Fruit fly (Drosophila melanogaster): ENCODE data around the gene frc.

The frc gene

DNA sequence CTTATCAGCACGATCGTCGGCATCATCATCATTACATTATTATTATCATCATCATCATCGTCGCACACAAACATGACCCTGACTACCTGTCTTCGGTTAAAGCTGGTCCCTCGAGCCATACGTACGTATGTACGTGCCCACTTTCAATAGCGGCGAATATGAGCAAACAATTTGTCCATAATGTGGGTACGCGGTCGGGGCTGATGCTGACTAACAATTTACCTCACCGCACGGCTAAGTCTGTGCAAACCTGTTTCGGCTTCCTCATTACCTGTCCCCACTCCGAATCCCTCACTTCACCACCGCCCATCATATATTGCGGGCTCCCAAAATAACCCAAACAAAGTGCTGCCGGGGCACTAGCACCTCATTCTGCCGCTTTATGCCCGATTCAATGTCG is 2.6 kb downstream of the frc start:
- no peak for TF ChIP-seq kay (GFP tag; ENCODE audit: borderline replicate concordance)

DNA sequence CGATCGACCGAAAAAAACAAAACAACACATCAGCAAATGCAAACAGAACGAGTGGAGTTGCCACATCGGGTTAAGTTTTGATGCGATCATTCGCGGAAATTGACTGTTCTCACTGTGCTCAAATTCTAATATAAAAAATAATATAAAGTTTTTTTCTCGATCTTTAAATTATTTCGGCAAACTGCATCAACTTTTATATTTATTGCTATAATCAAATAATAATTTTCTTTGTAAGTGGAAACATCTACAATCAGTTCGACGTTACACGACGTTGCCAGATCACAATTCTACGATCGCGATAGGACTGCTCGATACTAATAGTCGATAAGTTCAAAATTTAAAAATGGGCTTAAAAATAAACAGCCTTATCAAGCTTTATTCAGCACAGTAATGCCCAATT is 4.2 kb downstream of the frc start, which contains the start of gene Gorab:
TSS of gene Gorab (minus strand) at position 58 of the 400 bp plus-strand sequence.
- TF ChIP-seq tj (GFP tag; optimal IDR thresholded peaks at IDR 0.05): peak; percentile 61
- peak; percentile 55 for TF ChIP-seq Hr96 (GFP tag; optimal IDR thresholded peaks at IDR 0.05)
- peak; percentile 43 for TF ChIP-seq ovo (GFP tag; optimal IDR thresholded peaks at IDR 0.05)
- TF ChIP-seq Crg-1 (GFP tag; optimal IDR thresholded peaks at IDR 0.05): peak; percentile 67
- no peak for TF ChIP-seq kay (GFP tag; ENCODE audit: borderline replicate concordance)
- no peak for TF ChIP-seq cnc (optimal IDR thresholded peaks at IDR 0.05)
- TF ChIP-seq CG12768 (GFP tag; optimal IDR thresholded peaks at IDR 0.05): peak; percentile 4
- TF ChIP-seq bab1 (GFP tag; optimal IDR thresholded peaks at IDR 0.05): peak; percentile 88
- TF ChIP-seq CG7101 (tag; optimal IDR thresholded peaks at IDR 0.05): peak; percentile 79
- TF ChIP-seq CG14711 (tag; optimal IDR thresholded peaks at IDR 0.05): peak; percentile 82
- TF ChIP-seq pad (GFP tag; optimal IDR thresholded peaks at IDR 0.05): peak; percentile 54
- no peak for TF ChIP-seq CG5204 (GFP tag; optimal IDR thresholded peaks at IDR 0.05)
- peak; percentile 76 for TF ChIP-seq toe (GFP tag; optimal IDR thresholded peaks at IDR 0.05)
- no peak for TF ChIP-seq cic (GFP tag; optimal IDR thresholded peaks at IDR 0.05)
- TF ChIP-seq Clk (GFP tag; optimal IDR thresholded peaks at IDR 0.05): peak; percentile 58
- TF ChIP-seq Mnt (GFP tag; optimal IDR thresholded peaks at IDR 0.05): peak; percentile 63
- TF ChIP-seq CG7045 (GFP tag; optimal IDR thresholded peaks at IDR 0.05): peak; percentile 73
- TF ChIP-seq CG1620 (GFP tag; optimal IDR thresholded peaks at IDR 0.05): peak; percentile 87
- TF ChIP-seq CG11617 (GFP tag; optimal IDR thresholded peaks at IDR 0.05): peak; percentile 74
- peak; percentile 59 for TF ChIP-seq CG33017 (tag; optimal IDR thresholded peaks at IDR 0.05)

DNA sequence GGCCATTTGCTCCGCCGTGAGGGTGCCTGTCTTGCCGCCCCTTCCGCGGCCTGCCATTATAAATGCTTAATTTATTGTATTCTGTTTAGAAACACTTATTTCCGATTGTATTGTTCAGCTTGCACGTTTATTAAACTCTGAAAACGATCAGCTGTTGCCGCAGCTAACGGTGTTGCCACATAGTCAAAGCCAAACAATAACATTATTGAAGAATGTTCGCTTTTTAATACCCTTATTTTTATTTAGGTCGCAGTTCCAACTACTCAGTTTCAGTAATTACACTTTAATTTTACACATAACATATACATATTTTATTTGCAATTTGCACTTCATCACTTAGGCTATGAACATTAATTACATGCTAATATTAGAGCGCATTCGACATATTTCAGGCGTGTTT is 6.0 kb downstream of the frc start, which contains the start of gene Polr3G:
TSS of gene Polr3G (minus strand) at position 118 of the 400 bp plus-strand sequence.
- TF ChIP-seq CG12768 (GFP tag; optimal IDR thresholded peaks at IDR 0.05) (no peak), toe (GFP tag; optimal IDR thresholded peaks at IDR 0.05) (no peak), tj (GFP tag; optimal IDR thresholded peaks at IDR 0.05) (no peak), CG33017 (tag; optimal IDR thresholded peaks at IDR 0.05) (no peak), ovo (GFP tag; optimal IDR thresholded peaks at IDR 0.05) (no peak), CG11617 (GFP tag; optimal IDR thresholded peaks at IDR 0.05) (peak; percentile 18), Crg-1 (GFP tag; optimal IDR thresholded peaks at IDR 0.05) (no peak), pad (GFP tag; optimal IDR thresholded peaks at IDR 0.05) (no peak), Hr96 (GFP tag; optimal IDR thresholded peaks at IDR 0.05) (no peak), CG5204 (GFP tag; optimal IDR thresholded peaks at IDR 0.05) (no peak), CG7045 (GFP tag; optimal IDR thresholded peaks at IDR 0.05) (no peak), bab1 (GFP tag; optimal IDR thresholded peaks at IDR 0.05) (peak; percentile 21), cnc (optimal IDR thresholded peaks at IDR 0.05) (no peak), Clk (GFP tag; optimal IDR thresholded peaks at IDR 0.05) (no peak), CG7101 (tag; optimal IDR thresholded peaks at IDR 0.05) (peak; percentile 10), kay (GFP tag; ENCODE audit: borderline replicate concordance) (no peak), CG14711 (tag; optimal IDR thresholded peaks at IDR 0.05) (no peak), CG1620 (GFP tag; optimal IDR thresholded peaks at IDR 0.05) (no peak), cic (GFP tag; optimal IDR thresholded peaks at IDR 0.05) (no peak), Mnt (GFP tag; optimal IDR thresholded peaks at IDR 0.05) (peak; percentile 4)

DNA sequence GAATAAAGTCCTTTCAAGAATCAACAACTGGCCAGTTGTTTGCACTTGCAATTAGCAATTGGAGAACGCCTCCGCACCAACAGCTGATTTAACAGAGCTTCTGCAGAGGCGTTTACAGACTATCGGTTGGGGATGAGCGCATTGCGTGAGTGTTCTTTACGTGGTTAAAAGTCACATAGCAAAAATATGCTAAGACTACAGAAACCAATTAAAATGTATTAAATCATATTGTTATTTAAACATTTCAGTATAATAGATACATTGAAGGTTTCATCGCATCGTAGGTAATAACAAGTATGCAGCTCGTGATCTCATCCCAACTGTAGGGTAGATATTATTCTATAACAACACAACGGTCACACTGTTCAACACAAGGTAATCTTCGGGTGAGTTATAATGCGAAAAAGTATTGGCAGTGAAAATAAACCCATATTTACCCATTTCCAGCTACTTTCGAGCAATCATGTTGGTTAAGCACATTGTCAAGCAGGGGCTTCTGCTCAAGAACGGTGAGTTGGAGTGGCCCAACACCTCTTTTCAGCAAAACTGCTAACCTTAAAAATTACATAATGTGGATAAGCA is 7.8 kb downstream of the frc start, which contains the start of the genes Sec3 and COX7B:
TSS of gene Sec3 (minus strand) at position 86 of the 582 bp plus-strand sequence.
TSS of gene COX7B (plus strand) at position 346 of the 582 bp plus-strand sequence.
- TF ChIP-seq cnc (optimal IDR thresholded peaks at IDR 0.05): no peak
- TF ChIP-seq toe (GFP tag; optimal IDR thresholded peaks at IDR 0.05): peak; percentile 83
- peak; percentile 80 for TF ChIP-seq CG1620 (GFP tag; optimal IDR thresholded peaks at IDR 0.05)
- TF ChIP-seq kay (GFP tag; ENCODE audit: borderline replicate concordance): no peak
- no peak for TF ChIP-seq cic (GFP tag; optimal IDR thresholded peaks at IDR 0.05)
- TF ChIP-seq CG7101 (tag; optimal IDR thresholded peaks at IDR 0.05): peak; percentile 79
- TF ChIP-seq bab1 (GFP tag; optimal IDR thresholded peaks at IDR 0.05): peak; percentile 87
- TF ChIP-seq CG5204 (GFP tag; optimal IDR thresholded peaks at IDR 0.05): no peak
- TF ChIP-seq CG11617 (GFP tag; optimal IDR thresholded peaks at IDR 0.05): peak; percentile 67
- peak; percentile 72 for TF ChIP-seq Mnt (GFP tag; optimal IDR thresholded peaks at IDR 0.05)
- TF ChIP-seq CG7045 (GFP tag; optimal IDR thresholded peaks at IDR 0.05): peak; percentile 45
- no peak for TF ChIP-seq Clk (GFP tag; optimal IDR thresholded peaks at IDR 0.05)
- peak; percentile 53 for TF ChIP-seq CG33017 (tag; optimal IDR thresholded peaks at IDR 0.05)
- peak; percentile 11 for TF ChIP-seq ovo (GFP tag; optimal IDR thresholded peaks at IDR 0.05)
- peak; percentile 66 for TF ChIP-seq CG14711 (tag; optimal IDR thresholded peaks at IDR 0.05)
- TF ChIP-seq Hr96 (GFP tag; optimal IDR thresholded peaks at IDR 0.05): peak; percentile 51
- TF ChIP-seq tj (GFP tag; optimal IDR thresholded peaks at IDR 0.05): peak; percentile 49
- TF ChIP-seq Crg-1 (GFP tag; optimal IDR thresholded peaks at IDR 0.05): peak; percentile 68
- peak; percentile 64 for TF ChIP-seq CG12768 (GFP tag; optimal IDR thresholded peaks at IDR 0.05)
- peak; percentile 51 for TF ChIP-seq pad (GFP tag; optimal IDR thresholded peaks at IDR 0.05)

DNA sequence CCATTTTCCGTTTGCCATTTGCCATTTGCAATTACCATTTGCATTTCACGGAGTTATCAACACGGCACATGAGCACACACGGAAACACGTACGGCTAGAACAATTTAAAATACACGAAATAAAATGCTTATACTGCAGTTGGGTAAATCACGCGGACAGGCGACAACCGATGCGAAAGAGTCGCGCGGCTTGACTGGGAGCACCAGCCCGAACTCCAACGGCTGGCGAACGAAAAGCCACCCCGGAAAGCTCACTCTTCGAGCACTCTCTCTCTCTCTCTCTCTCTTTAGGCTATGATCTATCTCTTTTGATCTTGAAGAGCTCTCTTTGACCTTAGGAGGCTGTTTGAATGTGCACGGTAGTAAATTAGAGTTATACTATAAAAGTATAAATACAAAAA is 11.7 kb downstream of the frc start, which contains the start of gene blot:
TSS of gene blot (minus strand) at position 196 of the 400 bp plus-strand sequence.
- peak; percentile 45 for TF ChIP-seq Mnt (GFP tag; optimal IDR thresholded peaks at IDR 0.05)
- no peak for TF ChIP-seq CG11617 (GFP tag; optimal IDR thresholded peaks at IDR 0.05)
- TF ChIP-seq tj (GFP tag; optimal IDR thresholded peaks at IDR 0.05): peak; percentile 82
- TF ChIP-seq CG12768 (GFP tag; optimal IDR thresholded peaks at IDR 0.05): peak; percentile 18
- TF ChIP-seq kay (GFP tag; ENCODE audit: borderline replicate concordance): no peak
- no peak for TF ChIP-seq toe (GFP tag; optimal IDR thresholded peaks at IDR 0.05)
- no peak for TF ChIP-seq CG14711 (tag; optimal IDR thresholded peaks at IDR 0.05)
- peak; percentile 59 for TF ChIP-seq bab1 (GFP tag; optimal IDR thresholded peaks at IDR 0.05)
- TF ChIP-seq CG7101 (tag; optimal IDR thresholded peaks at IDR 0.05): peak; percentile 3
